Worm (Caenorhabditis elegans) whole organism, L2 larva: ENCODE results near the gene rimb-1.

Experiments used
- C34F6.9 ChIP-seq: fragments of 150-350 bp; optimal IDR thresholded peaks from 2 replicates; lab custom pipeline; 2014; ENCODE audit warnings: missing biosample characterization, missing genetic modification characterization
- F13H6.1 ChIP-seq: sonication (generic microtip); optimal IDR thresholded peaks from 2 replicates; lab custom pipeline; 2016; ENCODE audit warnings: missing genetic modification characterization, missing compliant biosample characterization
- ZK546.5 ChIP-seq: sonication (generic microtip); optimal IDR thresholded peaks from 2 replicates; lab custom pipeline; 2017; ENCODE audit warnings: missing biosample characterization, missing genetic modification characterization
- alr-1 ChIP-seq: fragments of 150-350 bp; optimal IDR thresholded peaks from 2 replicates; lab custom pipeline; 2014; ENCODE audit warnings: missing biosample characterization, missing genetic modification characterization
- aly-2 ChIP-seq: fragments of 150-350 bp; optimal IDR thresholded peaks from 2 replicates; lab custom pipeline; 2014; ENCODE audit warnings: missing biosample characterization, missing genetic modification characterization
- blmp-1 ChIP-seq: sonication (generic microtip); optimal IDR thresholded peaks from 2 replicates; lab custom pipeline; 2017; ENCODE audit warnings: missing genetic modification characterization, mild to moderate bottlenecking, missing compliant biosample characterization, antibody characterized with exemption, moderate library complexity; ENCODE audit not compliant: insufficient read depth
- ceh-16 ChIP-seq: fragments of 150-350 bp; optimal IDR thresholded peaks from 2 replicates; lab custom pipeline; 2014; ENCODE audit warnings: missing biosample characterization, missing genetic modification characterization
- ceh-82 ChIP-seq: fragments of 150-350 bp; optimal IDR thresholded peaks from 2 replicates; lab custom pipeline; 2014; ENCODE audit warnings: missing biosample characterization, missing genetic modification characterization
- crh-2 ChIP-seq: sonication (generic microtip); optimal IDR thresholded peaks from 2 replicates; lab custom pipeline; 2017; ENCODE audit warnings: missing biosample characterization, missing genetic modification characterization
- dmd-4 ChIP-seq: sonication (generic microtip); optimal IDR thresholded peaks from 2 replicates; lab custom pipeline; 2017; ENCODE audit warnings: missing biosample characterization, missing genetic modification characterization
- elt-3 ChIP-seq: sonication (generic microtip); optimal IDR thresholded peaks from 2 replicates; lab custom pipeline; 2017; ENCODE audit warnings: missing biosample characterization, missing genetic modification characterization
- fos-1 ChIP-seq: fragments of 150-350 bp; optimal IDR thresholded peaks from 2 replicates; lab custom pipeline; 2014; ENCODE audit warnings: missing biosample characterization, missing genetic modification characterization
- lin-11 ChIP-seq: fragments of 150-350 bp; sonication (generic microtip); optimal IDR thresholded peaks from 2 replicates; lab custom pipeline; 2014; ENCODE audit warnings: missing biosample characterization, missing genetic modification characterization, inconsistent platforms, mixed read lengths
- lsy-2 ChIP-seq, 2 experiments: fragments of 150-350 bp in 1 of 2; sonication (generic microtip) in 1 of 2; optimal IDR thresholded peaks; 2 replicates each; lab custom pipeline; 2014 to 2017; ENCODE audit warnings: missing biosample characterization in 2 of 2, missing genetic modification characterization in 2 of 2
- mab-5 ChIP-seq: fragments of 150-350 bp; optimal IDR thresholded peaks from 2 replicates; lab custom pipeline; 2014; ENCODE audit warnings: missing biosample characterization, missing genetic modification characterization
- mbf-1 ChIP-seq: sonication (generic microtip); optimal IDR thresholded peaks from 2 replicates; lab custom pipeline; 2017; ENCODE audit warnings: missing biosample characterization, missing genetic modification characterization
- mdl-1 ChIP-seq, 2 experiments: fragments of 150-350 bp in 1 of 2; sonication (generic microtip) in 1 of 2; optimal IDR thresholded peaks; 2 replicates each; lab custom pipeline; 2017; ENCODE audit warnings: missing biosample characterization in 2 of 2, missing genetic modification characterization in 2 of 2
- nhr-10 ChIP-seq: sonication (generic microtip); optimal IDR thresholded peaks from 2 replicates; lab custom pipeline; 2017; ENCODE audit warnings: missing biosample characterization, missing genetic modification characterization
- nhr-129 ChIP-seq: fragments of 150-350 bp; optimal IDR thresholded peaks from 2 replicates; lab custom pipeline; 2014; ENCODE audit warnings: missing biosample characterization, missing genetic modification characterization
- nhr-23 ChIP-seq: fragments of 150-350 bp; optimal IDR thresholded peaks from 2 replicates; lab custom pipeline; 2014; ENCODE audit warnings: missing biosample characterization, missing genetic modification reagents, missing genetic modification characterization
- nhr-237 ChIP-seq: fragments of 150-350 bp; optimal IDR thresholded peaks from 2 replicates; lab custom pipeline; 2014; ENCODE audit warnings: missing biosample characterization, missing genetic modification characterization
- nhr-77 ChIP-seq: fragments of 150-350 bp; optimal IDR thresholded peaks from 2 replicates; lab custom pipeline; 2014; ENCODE audit warnings: missing biosample characterization, missing genetic modification characterization
- sem-4 ChIP-seq: fragments of 150-350 bp; optimal IDR thresholded peaks from 2 replicates; lab custom pipeline; 2014; ENCODE audit warnings: missing biosample characterization, missing genetic modification reagents, missing genetic modification characterization
- sma-9 ChIP-seq, 2 experiments: fragments of 150-350 bp in 1 of 2; sonication (generic microtip) in 1 of 2; optimal IDR thresholded peaks; 2 replicates each; lab custom pipeline; 2014 to 2016; ENCODE audit warnings: missing genetic modification characterization in 2 of 2, mild to moderate bottlenecking in 1 of 2, missing biosample characterization in 1 of 2, missing compliant biosample characterization in 1 of 2, missing genetic modification reagents in 1 of 2, moderate library complexity in 1 of 2
- unc-55 ChIP-seq: fragments of 150-350 bp; sonication (generic microtip); optimal IDR thresholded peaks from 3 replicates; lab custom pipeline; 2014; ENCODE audit warnings: missing biosample characterization, missing genetic modification reagents, missing genetic modification characterization
- unc-62 ChIP-seq: fragments of 150-350 bp; optimal IDR thresholded peaks from 2 replicates; lab custom pipeline; 2014; ENCODE audit warnings: missing biosample characterization, missing genetic modification reagents, missing genetic modification characterization
- zag-1 ChIP-seq: fragments of 150-350 bp; optimal IDR thresholded peaks from 2 replicates; lab custom pipeline; 2014; ENCODE audit warnings: missing biosample characterization, missing genetic modification characterization
- ztf-11 ChIP-seq: sonication (generic microtip); optimal IDR thresholded peaks from 2 replicates; lab custom pipeline; 2017; ENCODE audit warnings: missing biosample characterization, missing genetic modification characterization
- ztf-4 ChIP-seq: fragments of 150-350 bp; optimal IDR thresholded peaks from 2 replicates; lab custom pipeline; 2014; ENCODE audit warnings: missing biosample characterization, missing genetic modification characterization

Gene rimb-1

ce11 chrIII:1788033-1788432 is at the start of gene rimb-1:
Gene rimb-1, plus strand, starts transcription at chrIII:1788333.
- TF ChIP-seq elt-3 (tag; lab: Kevin White, UChicago) = no peak
- no peak for TF ChIP-seq mbf-1 (tag; lab: Kevin White, UChicago)
- no peak for TF ChIP-seq mab-5 (tag; lab: Kevin White, UChicago)
- no peak for TF ChIP-seq fos-1 (tag; lab: Kevin White, UChicago)
- no peak for TF ChIP-seq alr-1 (tag; lab: Kevin White, UChicago)
- no peak for TF ChIP-seq ceh-82 (tag; lab: Kevin White, UChicago)
- no peak for TF ChIP-seq ztf-4 (tag; lab: Kevin White, UChicago)
- TF ChIP-seq nhr-10 (tag; lab: Kevin White, UChicago) = no peak
- TF ChIP-seq mdl-1 (tag; optimal IDR thresholded peaks at IDR 0.05; lab: Kevin White, UChicago) = no peak
- TF ChIP-seq F13H6.1 = no peak
- TF ChIP-seq ztf-11 = no peak
- TF ChIP-seq nhr-23 (tag; lab: Kevin White, UChicago) = no peak

DNA sequence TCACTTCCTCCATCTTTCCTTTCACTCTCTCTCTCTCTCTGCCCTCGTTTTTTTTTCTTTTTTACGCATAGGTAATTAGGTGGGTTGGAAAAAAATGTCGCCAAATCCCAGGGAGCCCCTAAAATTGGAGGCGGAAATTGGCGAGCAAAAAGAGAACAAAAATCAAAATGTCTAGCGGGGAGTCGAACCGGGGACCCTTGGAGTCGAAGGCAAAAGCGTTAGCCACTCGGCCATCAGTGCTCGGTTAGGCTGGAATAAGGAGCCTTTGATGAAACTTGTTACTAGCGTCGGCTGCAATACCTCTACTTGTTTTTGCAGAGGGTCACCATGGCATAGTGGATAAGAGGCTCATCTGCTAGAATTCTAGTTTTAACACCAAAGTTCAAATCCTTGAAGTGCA is 45.1 kb upstream of the rimb-1 start:
- TF ChIP-seq nhr-237 (tag; lab: Kevin White, UChicago) (no peak), unc-55 (peak; percentile 20)
- TF ChIP-seq, all 48 proteins: peak for 1

ce11 chrIII:1743488-1744020 is 44.6 kb upstream of the rimb-1 start:
- TF ChIP-seq C34F6.9 (tag; lab: Kevin White, UChicago) (peak; percentile 9), aly-2 (no peak), lin-11 (no peak), sma-9 (GFP tag; optimal IDR thresholded peaks at IDR 0.05; lab: Kevin White, UChicago) (peak; percentile 41), sma-9 (tag; optimal IDR thresholded peaks at IDR 0.05; lab: Kevin White, UChicago) (no peak), ZK546.5 (tag; lab: Kevin White, UChicago) (no peak), lsy-2 (tag; optimal IDR thresholded peaks at IDR 0.05; lab: Kevin White, UChicago) (peak in 1 of 2 experiments; percentile 3)

ce11 chrIII:1744486-1744885 is 43.6 kb upstream of the rimb-1 start:
- TF ChIP-seq sma-9 (GFP tag; optimal IDR thresholded peaks at IDR 0.05; lab: Kevin White, UChicago) = peak; percentile 11
- TF ChIP-seq sma-9 (tag; optimal IDR thresholded peaks at IDR 0.05; lab: Kevin White, UChicago) = no peak
- no peak for TF ChIP-seq dmd-4 (tag; lab: Kevin White, UChicago)

- TF ChIP-seq nhr-129 (no peak), zag-1 (tag; lab: Kevin White, UChicago) (peak; percentile 6), nhr-237 (tag; lab: Kevin White, UChicago) (no peak)
Measured at ce11 chrIII:1745450-1746127, 42.5 kb upstream of the rimb-1 start.

- TF ChIP-seq nhr-129 = no peak
- no peak for TF ChIP-seq blmp-1 (tag; lab: Kevin White, UChicago)
- TF ChIP-seq elt-3 (tag; lab: Kevin White, UChicago) = no peak
- TF ChIP-seq nhr-77 (tag; lab: Kevin White, UChicago) = no peak
- no peak for TF ChIP-seq zag-1 (tag; lab: Kevin White, UChicago)
- no peak for TF ChIP-seq sem-4 (tag; lab: Kevin White, UChicago)
- TF ChIP-seq lsy-2 (tag; optimal IDR thresholded peaks at IDR 0.05; lab: Kevin White, UChicago) = no peak
- TF ChIP-seq ztf-4 (tag; lab: Kevin White, UChicago) = no peak
Measured at ce11 chrIII:1754842-1755241, 33.3 kb upstream of the rimb-1 start, which contains the start of gene Y46E12A.3. Gene Y46E12A.3, minus strand, starts transcription at chrIII:1754942.

- TF ChIP-seq unc-62 (GFP tag; lab: Kevin White, UChicago) = no peak
- no peak for TF ChIP-seq fos-1 (tag; lab: Kevin White, UChicago)
- TF ChIP-seq ceh-16 (tag; lab: Kevin White, UChicago) = no peak
- no peak for TF ChIP-seq crh-2 (tag; lab: Kevin White, UChicago)
Measured at ce11 chrIII:1758151-1758550, 30.0 kb upstream of the rimb-1 start, which contains the start of gene Y46E12A.5. Gene Y46E12A.5, minus strand, starts transcription at chrIII:1758251.
